Fruit fly (Drosophila melanogaster) whole organism, embryonic: ENCODE data around the gene ATP7.

Experiments used
- Adf1 ChIP-seq: fragments of 200-800 bp; sonication (Bioruptor generic); IDR thresholded peaks from 2 replicates; pipeline ENCODE4 v1.3.6; 2022; ENCODE audit warnings: missing biosample characterization, missing genetic modification characterization
- B-H2 ChIP-seq: fragments of 200-800 bp; sonication (Bioruptor generic); optimal IDR thresholded peaks from 2 replicates; lab custom pipeline; 2018; ENCODE audit warnings: missing biosample characterization, mild to moderate bottlenecking, missing genetic modification characterization
- CG10431 ChIP-seq: fragments of 200-800 bp; sonication (Bioruptor generic); optimal IDR thresholded peaks from 3 replicates; lab custom pipeline; 2018; ENCODE audit warnings: missing biosample characterization, mild to moderate bottlenecking, missing genetic modification characterization
- CG10959 ChIP-seq: fragments of 200-800 bp; sonication (Bioruptor generic); IDR thresholded peaks from 2 replicates; pipeline ENCODE4 v1.3.6; 2022; ENCODE audit warnings: missing biosample characterization, missing genetic modification characterization
- CG12391 ChIP-seq: fragments of 200-800 bp; sonication (Bioruptor generic); optimal IDR thresholded peaks from 3 replicates; lab custom pipeline; 2018; ENCODE audit warnings: missing biosample characterization, mild to moderate bottlenecking, missing genetic modification characterization, moderate library complexity
- CG13624 ChIP-seq: fragments of 200-800 bp; sonication (Bioruptor generic); optimal IDR thresholded peaks from 2 replicates; lab custom pipeline; 2016; ENCODE audit warnings: missing biosample characterization, missing genetic modification characterization
- CG14441 ChIP-seq: fragments of 200-800 bp; sonication (Bioruptor generic); IDR thresholded peaks from 2 replicates; pipeline ENCODE4 v1.3.6; 2022; ENCODE audit warnings: missing biosample characterization, missing genetic modification characterization
- CG14667 ChIP-seq: fragments of 200-800 bp; sonication (Bioruptor generic); IDR thresholded peaks from 2 replicates; pipeline ENCODE4 v1.3.6; 2022; ENCODE audit warnings: missing biosample characterization, missing genetic modification characterization
- CG15696 ChIP-seq: fragments of 200-800 bp; sonication (Bioruptor generic); optimal IDR thresholded peaks from 2 replicates; lab custom pipeline; 2019; ENCODE audit warnings: missing biosample characterization, mild to moderate bottlenecking, missing genetic modification characterization, moderate library complexity
- CG1603 ChIP-seq: fragments of 200-800 bp; sonication (Bioruptor generic); optimal IDR thresholded peaks from 2 replicates; lab custom pipeline; 2019; ENCODE audit warnings: missing biosample characterization, mild to moderate bottlenecking, missing genetic modification characterization, moderate library complexity
- CG16815 ChIP-seq: fragments of 200-800 bp; sonication (Bioruptor generic); optimal IDR thresholded peaks from 3 replicates; lab custom pipeline; 2017; ENCODE audit warnings: missing biosample characterization, mild to moderate bottlenecking, missing genetic modification characterization
- CG2120 ChIP-seq: fragments of 200-800 bp; sonication (Bioruptor generic); optimal IDR thresholded peaks from 3 replicates; lab custom pipeline; 2016; ENCODE audit warnings: missing biosample characterization, missing genetic modification characterization
- CG2889 ChIP-seq: fragments of 200-800 bp; sonication (Bioruptor generic); IDR thresholded peaks from 3 replicates; pipeline ENCODE4 v1.3.6; 2022; ENCODE audit warnings: missing biosample characterization, missing genetic modification characterization
- CG30431 ChIP-seq: fragments of 200-800 bp; sonication (Bioruptor generic); optimal IDR thresholded peaks from 2 replicates; lab custom pipeline; 2017; ENCODE audit warnings: missing biosample characterization, missing genetic modification characterization
- CG31388 ChIP-seq: fragments of 200-800 bp; sonication (Bioruptor generic); optimal IDR thresholded peaks from 2 replicates; lab custom pipeline; 2016; ENCODE audit warnings: missing biosample characterization, missing genetic modification characterization
- CG34376 ChIP-seq: fragments of 200-800 bp; sonication (Bioruptor generic); optimal IDR thresholded peaks from 2 replicates; lab custom pipeline; 2018; ENCODE audit warnings: missing biosample characterization, mild to moderate bottlenecking, missing genetic modification characterization
- CG4424 ChIP-seq: fragments of 200-800 bp; sonication (Bioruptor generic); optimal IDR thresholded peaks from 3 replicates; lab custom pipeline; 2016; ENCODE audit warnings: missing biosample characterization, missing genetic modification characterization
- CG5245 ChIP-seq: fragments of 200-800 bp; sonication (Bioruptor generic); optimal IDR thresholded peaks from 3 replicates; lab custom pipeline; 2016; ENCODE audit warnings: missing biosample characterization, missing genetic modification characterization
- CG6654 ChIP-seq: fragments of 200-800 bp; sonication (Bioruptor generic); optimal IDR thresholded peaks from 2 replicates; lab custom pipeline; 2017; ENCODE audit warnings: missing biosample characterization, mild to moderate bottlenecking, missing genetic modification characterization
- CG7372 ChIP-seq: fragments of 200-800 bp; sonication (Bioruptor generic); IDR thresholded peaks from 2 replicates; pipeline ENCODE4 v1.3.6; 2022; ENCODE audit warnings: missing biosample characterization, missing genetic modification characterization
- E2f2 ChIP-seq: fragments of 200-800 bp; sonication (Bioruptor generic); IDR thresholded peaks from 2 replicates; pipeline ENCODE4 v1.3.6; 2022; ENCODE audit warnings: missing biosample characterization, missing genetic modification characterization
- HLH3B ChIP-seq: fragments of 200-800 bp; sonication (Bioruptor generic); IDR thresholded peaks from 2 replicates; pipeline ENCODE4 v1.3.6; 2022; ENCODE audit warnings: missing biosample characterization, missing genetic modification characterization
- HLHmδ ChIP-seq: fragments of 200-800 bp; sonication (Bioruptor generic); optimal IDR thresholded peaks from 2 replicates; lab custom pipeline; 2018; ENCODE audit warnings: missing biosample characterization, mild to moderate bottlenecking, missing genetic modification characterization, moderate library complexity
- Hey ChIP-seq: fragments of 200-800 bp; sonication (Bioruptor generic); optimal IDR thresholded peaks from 3 replicates; lab custom pipeline; 2018; ENCODE audit warnings: missing biosample characterization, mild to moderate bottlenecking, missing genetic modification characterization
- Hmr ChIP-seq: fragments of 200-800 bp; sonication (Bioruptor generic); optimal IDR thresholded peaks from 3 replicates; lab custom pipeline; 2017; ENCODE audit warnings: mild to moderate bottlenecking, missing biosample characterization, missing genetic modification reagents, missing genetic modification characterization
- Nf-YB ChIP-seq: fragments of 200-800 bp; sonication (Bioruptor generic); optimal IDR thresholded peaks from 3 replicates; lab custom pipeline; 2019; ENCODE audit warnings: missing biosample characterization, mild to moderate bottlenecking, missing genetic modification characterization, moderate library complexity
- Oaz ChIP-seq: fragments of 200-800 bp; sonication (Bioruptor generic); IDR thresholded peaks from 2 replicates; pipeline ENCODE4 v1.3.6; 2022; ENCODE audit warnings: missing biosample characterization, missing genetic modification characterization
- Oli ChIP-seq: fragments of 200-800 bp; sonication (Bioruptor generic); optimal IDR thresholded peaks from 2 replicates; lab custom pipeline; 2018; ENCODE audit warnings: missing biosample characterization, mild to moderate bottlenecking, missing genetic modification characterization, moderate library complexity
- Poxn ChIP-seq: fragments of 200-800 bp; sonication (Bioruptor generic); IDR thresholded peaks from 2 replicates; pipeline ENCODE4 v1.3.6; 2022; ENCODE audit warnings: missing biosample characterization, missing genetic modification characterization
- Trl ChIP-seq, 3 experiments: fragments of >200 bp in 2 of 3; fragments of 200-800 bp in 1 of 3; sonication (Bioruptor generic) in 1 of 3; optimal IDR thresholded peaks; 2 replicates in 1 of 3; 3 replicates in 2 of 3; lab custom pipeline; 2016 to 2017; ENCODE audit warnings: missing biosample characterization in 1 of 3, missing genetic modification characterization in 1 of 3
- chinmo ChIP-seq: fragments of 200-800 bp; sonication (Bioruptor generic); IDR thresholded peaks from 4 replicates; pipeline ENCODE4 v1.3.6; 2022; ENCODE audit warnings: missing biosample characterization, missing genetic modification characterization; ENCODE audit not compliant: partially characterized antibody
- cwo ChIP-seq: fragments of 200-800 bp; sonication (Bioruptor generic); optimal IDR thresholded peaks from 3 replicates; lab custom pipeline; 2017; ENCODE audit warnings: missing biosample characterization, missing genetic modification characterization, mild to moderate bottlenecking, moderate library complexity, missing genetic modification reagents
- eve ChIP-seq, 2 experiments: fragments of >200 bp; optimal IDR thresholded peaks; 2 replicates each; lab custom pipeline; 2017; ENCODE audit warnings: missing biosample characterization in 2 of 2, missing genetic modification characterization in 2 of 2
- ewg ChIP-seq: fragments of 200-800 bp; sonication (Bioruptor generic); optimal IDR thresholded peaks from 3 replicates; lab custom pipeline; 2017; ENCODE audit warnings: mild to moderate bottlenecking, missing biosample characterization, missing genetic modification reagents, missing genetic modification characterization
- gce ChIP-seq: fragments of 200-800 bp; sonication (Bioruptor generic); IDR thresholded peaks from 3 replicates; pipeline ENCODE4 v1.3.6; 2022; ENCODE audit warnings: missing biosample characterization, missing genetic modification characterization
- grn ChIP-seq: fragments of 200-800 bp; sonication (Bioruptor generic); optimal IDR thresholded peaks from 3 replicates; lab custom pipeline; 2017; ENCODE audit warnings: missing biosample characterization, missing genetic modification characterization
- hkb ChIP-seq, 2 experiments: fragments of 200-800 bp in 1 of 2; fragments of >200 bp in 1 of 2; sonication (Bioruptor generic) in 1 of 2; IDR thresholded peaks in 1 of 2; optimal IDR thresholded peaks in 1 of 2; 2 replicates each; pipeline versions ENCODE4 v1.3.6 to Lab custom; 2017 to 2022; ENCODE audit warnings: missing biosample characterization in 1 of 2, missing genetic modification characterization in 1 of 2
- insv ChIP-seq, 2 experiments: fragments of 200-800 bp; sonication (Bioruptor generic); optimal IDR thresholded peaks; 3 replicates each; lab custom pipeline; 2016 to 2018; ENCODE audit warnings: missing biosample characterization in 2 of 2, missing genetic modification characterization in 2 of 2
- lab ChIP-seq: fragments of 200-800 bp; sonication (Bioruptor generic); optimal IDR thresholded peaks from 3 replicates; lab custom pipeline; 2017; ENCODE audit warnings: missing biosample characterization, missing genetic modification characterization, mild to moderate bottlenecking, moderate library complexity, missing genetic modification reagents
- lmd ChIP-seq: fragments of 200-800 bp; sonication (Bioruptor generic); IDR thresholded peaks from 2 replicates; pipeline ENCODE4 v1.3.6; 2022; ENCODE audit warnings: missing biosample characterization, missing genetic modification characterization
- nau ChIP-seq: fragments of 200-800 bp; sonication (Bioruptor generic); optimal IDR thresholded peaks from 3 replicates; lab custom pipeline; 2017; ENCODE audit warnings: missing biosample characterization, mild to moderate bottlenecking, missing genetic modification characterization, missing genetic modification reagents
- pan ChIP-seq, 4 experiments: fragments of >200 bp in 3 of 4; fragments of 200-800 bp in 1 of 4; sonication (Bioruptor generic) in 1 of 4; optimal IDR thresholded peaks in 3 of 4; IDR thresholded peaks in 1 of 4; 2 replicates each; pipeline versions ENCODE4 v1.3.6 to Lab custom; 2017 to 2022; ENCODE audit warnings: missing biosample characterization in 2 of 4, missing genetic modification characterization in 2 of 4, mixed read lengths in 1 of 4
- pb ChIP-seq: fragments of 200-800 bp; sonication (Bioruptor generic); optimal IDR thresholded peaks from 3 replicates; lab custom pipeline; 2016; ENCODE audit warnings: missing biosample characterization, missing genetic modification characterization
- sug ChIP-seq: fragments of 200-800 bp; optimal IDR thresholded peaks from 2 replicates; lab custom pipeline; 2019; ENCODE audit warnings: missing biosample characterization, mild to moderate bottlenecking, missing genetic modification characterization, moderate library complexity
- tup ChIP-seq: fragments of 200-800 bp; sonication (Bioruptor generic); optimal IDR thresholded peaks from 2 replicates; lab custom pipeline; 2016; ENCODE audit warnings: missing biosample characterization, mild to moderate bottlenecking, missing genetic modification characterization, moderate library complexity
- usp ChIP-seq: fragments of >200 bp; optimal IDR thresholded peaks from 2 replicates; lab custom pipeline; 2017; ENCODE audit warnings: missing biosample characterization, missing genetic modification characterization
- zen2 ChIP-seq: fragments of 200-800 bp; sonication (Bioruptor generic); IDR thresholded peaks from 3 replicates; pipeline ENCODE4 v1.3.6; 2022; ENCODE audit warnings: missing biosample characterization, missing genetic modification characterization; ENCODE audit not compliant: partially characterized antibody

The ATP7 gene

dm6 chrX:11813721-11814161 lies 41.1 kb upstream of the ATP7 start (continued):
- TF ChIP-seq Adf1 (GFP tag; lab: Robert Waterston, UW) (no peak), lab (GFP tag; lab: Kevin White, UChicago) (peak; percentile 1), CG5245 (GFP tag; lab: Kevin White, UChicago) (no peak), chinmo (0 out of 4 replicates have a peak, but pooled peaks have one; percentile 33), CG34376 (GFP tag; lab: Kevin White, UChicago) (peak; percentile 29), E2f2 (GFP tag; lab: Robert Waterston, UW) (no peak), CG2120 (GFP tag; lab: Kevin White, UChicago) (no peak), CG14441 (GFP tag; lab: Robert Waterston, UW) (no peak), ewg (GFP tag; lab: Kevin White, UChicago) (no peak), hkb (optimal IDR thresholded peaks at IDR 0.05; lab: Kevin White, UChicago) (no peak), hkb (GFP tag; IDR thresholded peaks at IDR 0.05; lab: Robert Waterston, UW) (no peak), CG31388 (GFP tag; lab: Kevin White, UChicago) (no peak), cwo (peak; percentile 85), zen2 (GFP tag; lab: Robert Waterston, UW) (no peak), CG14667 (GFP tag; lab: Robert Waterston, UW) (no peak), HLH3B (GFP tag; lab: Robert Waterston, UW) (no peak), CG10431 (no peak), CG7372 (GFP tag; lab: Robert Waterston, UW) (no peak), grn (GFP tag; lab: Kevin White, UChicago) (peak; percentile 42), CG13624 (GFP tag; lab: Kevin White, UChicago) (no peak), Oaz (GFP tag; lab: Robert Waterston, UW) (no peak), CG30431 (GFP tag; lab: Kevin White, UChicago) (no peak), Nf-YB (GFP tag; lab: Kevin White, UChicago) (peak; percentile 71), eve (GFP tag; optimal IDR thresholded peaks at IDR 0.05; lab: Kevin White, UChicago) (peak in 1 of 2 experiments; percentile 6), Hey (tag; lab: Kevin White, UChicago) (peak; percentile 11), gce (GFP tag; lab: Robert Waterston, UW) (no peak), CG10959 (GFP tag; lab: Robert Waterston, UW) (no peak), B-H2 (GFP tag; lab: Kevin White, UChicago) (no peak), Trl (optimal IDR thresholded peaks at IDR 0.05; lab: Kevin White, UChicago) (no peak), Trl (GFP tag; optimal IDR thresholded peaks at IDR 0.05; lab: Kevin White, UChicago) (no peak), pan (optimal IDR thresholded peaks at IDR 0.05; lab: Kevin White, UChicago) (no peak), pan (GFP tag; optimal IDR thresholded peaks at IDR 0.05 in 1 of 2, IDR thresholded peaks at IDR 0.05 in 1 of 2) (no peak), sug (tag; lab: Kevin White, UChicago) (peak; percentile 54), pb (no peak), CG16815 (no peak), CG12391 (no peak)

- TF ChIP-seq CG2889 (GFP tag; lab: Robert Waterston, UW) (no peak), chinmo (0 out of 4 replicates have a peak, but pooled peaks have one; percentile 33), tup (GFP tag; lab: Kevin White, UChicago) (no peak), eve (GFP tag; optimal IDR thresholded peaks at IDR 0.05; lab: Kevin White, UChicago) (no peak), usp (no peak), lmd (GFP tag; lab: Robert Waterston, UW) (no peak), CG6654 (peak; percentile 87), Oli (tag; lab: Kevin White, UChicago) (no peak), Poxn (no peak), HLHmδ (GFP tag; lab: Kevin White, UChicago) (no peak), CG15696 (tag; lab: Kevin White, UChicago) (no peak), Hmr (no peak), CG1603 (tag; lab: Kevin White, UChicago) (no peak), insv (GFP tag; optimal IDR thresholded peaks at IDR 0.05; lab: Kevin White, UChicago) (peak in 1 of 2 experiments; percentile 61), CG4424 (GFP tag; lab: Kevin White, UChicago) (no peak), nau (GFP tag; lab: Kevin White, UChicago) (no peak)
These were observed 39.2 kb upstream of the ATP7 start for dm6 chrX:11815356-11816270.
